Worm (Caenorhabditis elegans): ENCODE results near the gene klp-17.

klp-17 gene

ce11 chrII:11453025-11453424, 14.4 kb downstream of the klp-17 start, which contains the start of gene rsp-1:
rsp-1 (plus strand) TSS chrII:11453362.
- TF ChIP-seq ceh-6 (GFP tag; optimal IDR thresholded peaks at IDR 0.05) (peak; percentile 36), ceh-19 (GFP tag; optimal IDR thresholded peaks at IDR 0.05) (no peak), Y22D7AL.16 (tag; optimal IDR thresholded peaks at IDR 0.05) (peak; percentile 37), pros-1 (tag; optimal IDR thresholded peaks at IDR 0.05) (no peak), nfya-1 (tag; optimal IDR thresholded peaks at IDR 0.05) (peak; percentile 80), C08G9.2 (tag; optimal IDR thresholded peaks at IDR 0.05) (peak; percentile 19), che-1 (tag; optimal IDR thresholded peaks at IDR 0.05) (peak; percentile 6), dve-1 (tag; optimal IDR thresholded peaks at IDR 0.05) (peak; percentile 67), npax-4 (tag; optimal IDR thresholded peaks at IDR 0.05) (no peak), hlh-13 (GFP tag; optimal IDR thresholded peaks at IDR 0.05) (no peak), fkh-6 (tag; optimal IDR thresholded peaks at IDR 0.05) (peak; percentile 33), hlh-15 (tag; optimal IDR thresholded peaks at IDR 0.05) (no peak), ets-4 (tag; optimal IDR thresholded peaks at IDR 0.05) (peak; percentile 18), ceh-31 (tag; optimal IDR thresholded peaks at IDR 0.05) (peak; percentile 78), elt-4 (tag; optimal IDR thresholded peaks at IDR 0.05) (no peak), nhr-11 (tag; optimal IDR thresholded peaks at IDR 0.05) (no peak), fax-1 (tag; optimal IDR thresholded peaks at IDR 0.05) (peak; percentile 38), mec-3 (tag; optimal IDR thresholded peaks at IDR 0.05; ENCODE audit: borderline replicate concordance) (no peak), K02D7.2 (tag; optimal IDR thresholded peaks at IDR 0.05) (no peak), sdc-2 (tag; optimal IDR thresholded peaks at IDR 0.05) (peak; percentile 46), syd-9 (tag; optimal IDR thresholded peaks at IDR 0.05) (peak; percentile 45), rnt-1 (tag; optimal IDR thresholded peaks at IDR 0.05) (peak; percentile 71), ceh-18 (tag; optimal IDR thresholded peaks at IDR 0.05) (peak; percentile 77), pax-1 (tag; optimal IDR thresholded peaks at IDR 0.05) (no peak), sox-4 (tag; optimal IDR thresholded peaks at IDR 0.05) (peak; percentile 19), eyg-1 (tag; optimal IDR thresholded peaks at IDR 0.05) (no peak), pqm-1 (tag; optimal IDR thresholded peaks at IDR 0.05) (no peak), ceh-45 (GFP tag; IDR thresholded peaks at IDR 0.05) (no peak), K09A11.1 (tag; optimal IDR thresholded peaks at IDR 0.05; ENCODE audit: insufficient read depth) (peak; percentile 11), ama-1 (optimal IDR thresholded peaks at IDR 0.05) (no peak), lin-11 (tag; optimal IDR thresholded peaks at IDR 0.05) (no peak), T23F11.4 (GFP tag; optimal IDR thresholded peaks at IDR 0.05) (peak; percentile 8), zip-5 (tag; optimal IDR thresholded peaks at IDR 0.05) (no peak), ztf-16 (tag; optimal IDR thresholded peaks at IDR 0.05) (peak; percentile 55), pag-3 (tag; optimal IDR thresholded peaks at IDR 0.05; ENCODE audit: borderline replicate concordance) (peak; percentile 42), ceh-30 (tag; optimal IDR thresholded peaks at IDR 0.05) (peak; percentile 47), ref-2 (tag; optimal IDR thresholded peaks at IDR 0.05) (peak; percentile 69), hlh-30 (tag; optimal IDR thresholded peaks at IDR 0.05; ENCODE audit: insufficient read depth) (peak; percentile 17), pha-4 (tag; optimal IDR thresholded peaks at IDR 0.05) (no peak), hlh-6 (tag; optimal IDR thresholded peaks at IDR 0.05) (no peak), tbx-7 (tag; optimal IDR thresholded peaks at IDR 0.05) (no peak), pha-2 (tag; optimal IDR thresholded peaks at IDR 0.05) (peak; percentile 33), hlh-8 (tag; optimal IDR thresholded peaks at IDR 0.05) (no peak), fkh-10 (GFP tag; optimal IDR thresholded peaks at IDR 0.05) (peak; percentile 13), ceh-22 (tag; optimal IDR thresholded peaks at IDR 0.05) (no peak), pat-9 (tag; optimal IDR thresholded peaks at IDR 0.05) (peak; percentile 49), C38D4.7 (GFP tag; optimal IDR thresholded peaks at IDR 0.05) (no peak), ceh-14 (tag; optimal IDR thresholded peaks at IDR 0.05) (peak; percentile 48), ceh-48 (tag; optimal IDR thresholded peaks at IDR 0.05) (peak; percentile 88), gmeb-2 (tag; optimal IDR thresholded peaks at IDR 0.05) (peak; percentile 35), tbx-2 (tag; optimal IDR thresholded peaks at IDR 0.05) (peak; percentile 77), lim-6 (tag; optimal IDR thresholded peaks at IDR 0.05) (peak; percentile 55), elt-2 (tag; optimal IDR thresholded peaks at IDR 0.05) (peak; percentile 51), ttx-3 (tag; optimal IDR thresholded peaks at IDR 0.05) (no peak)

Measured in whole organism, late embryonic.